Fruit fly (Drosophila melanogaster) whole organism, embryonic: ENCODE data around the gene CG8562.

Experiments used
- B-H1 ChIP-seq: fragments of 200-800 bp; sonication (Bioruptor generic); IDR thresholded peaks from 3 replicates; pipeline ENCODE4 v1.3.6; 2022; ENCODE audit warnings: missing biosample characterization, missing genetic modification characterization
- BEAF-32 ChIP-seq: fragments of 200-800 bp; sonication (Bioruptor generic); optimal IDR thresholded peaks from 3 replicates; lab custom pipeline; 2017; ENCODE audit warnings: missing biosample characterization, missing genetic modification characterization, mild to moderate bottlenecking, moderate library complexity, missing genetic modification reagents
- BtbVII ChIP-seq: fragments of 200-800 bp; sonication (Bioruptor generic); optimal IDR thresholded peaks from 3 replicates; lab custom pipeline; 2017; ENCODE audit warnings: missing biosample characterization, mild to moderate bottlenecking, missing genetic modification characterization
- CG10321 ChIP-seq: fragments of 200-800 bp; sonication (Bioruptor generic); IDR thresholded peaks from 2 replicates; pipeline ENCODE4 v1.3.6; 2022; ENCODE audit warnings: missing biosample characterization, missing genetic modification characterization
- CG10959 ChIP-seq: fragments of 200-800 bp; sonication (Bioruptor generic); IDR thresholded peaks from 2 replicates; pipeline ENCODE4 v1.3.6; 2022; ENCODE audit warnings: missing biosample characterization, missing genetic modification characterization
- CG11093 ChIP-seq: fragments of 200-800 bp; sonication (Bioruptor generic); IDR thresholded peaks from 3 replicates; pipeline ENCODE4 v1.3.6; 2022; ENCODE audit warnings: missing biosample characterization, missing genetic modification characterization
- CG12219 ChIP-seq: fragments of 200-800 bp; sonication (Bioruptor generic); optimal IDR thresholded peaks from 3 replicates; lab custom pipeline; 2018; ENCODE audit warnings: missing biosample characterization, mild to moderate bottlenecking, missing genetic modification characterization
- CG12659 ChIP-seq: fragments of 200-800 bp; sonication (Bioruptor generic); optimal IDR thresholded peaks from 3 replicates; lab custom pipeline; 2017; ENCODE audit warnings: mild to moderate bottlenecking, missing biosample characterization, missing genetic modification reagents, missing genetic modification characterization
- CG14965 ChIP-seq: fragments of 200-800 bp; sonication (Bioruptor generic); optimal IDR thresholded peaks from 2 replicates; lab custom pipeline; 2016; ENCODE audit warnings: missing biosample characterization, missing genetic modification characterization, borderline replicate concordance
- CG17186 ChIP-seq: fragments of 200-800 bp; sonication (Bioruptor generic); optimal IDR thresholded peaks from 3 replicates; lab custom pipeline; 2017; ENCODE audit warnings: missing biosample characterization, missing genetic modification reagents, missing genetic modification characterization
- CG17568 ChIP-seq: fragments of 200-800 bp; sonication (Bioruptor generic); optimal IDR thresholded peaks from 2 replicates; lab custom pipeline; 2018; ENCODE audit warnings: missing biosample characterization, mild to moderate bottlenecking, missing genetic modification characterization, moderate library complexity
- CG18011 ChIP-seq: fragments of 200-800 bp; sonication (Bioruptor generic); optimal IDR thresholded peaks from 2 replicates; lab custom pipeline; 2017; ENCODE audit warnings: missing biosample characterization, missing genetic modification characterization, mild to moderate bottlenecking, moderate library complexity, missing genotype
- CG2199 ChIP-seq: fragments of 200-800 bp; sonication (Bioruptor generic); IDR thresholded peaks from 3 replicates; pipeline ENCODE4 v1.3.6; 2022; ENCODE audit warnings: missing biosample characterization, missing genetic modification characterization
- CG34376 ChIP-seq: fragments of 200-800 bp; sonication (Bioruptor generic); optimal IDR thresholded peaks from 2 replicates; lab custom pipeline; 2018; ENCODE audit warnings: missing biosample characterization, mild to moderate bottlenecking, missing genetic modification characterization
- Dbx ChIP-seq: fragments of 200-800 bp; sonication (Bioruptor generic); IDR thresholded peaks from 3 replicates; pipeline ENCODE4 v1.3.6; 2022; ENCODE audit warnings: missing biosample characterization, missing genetic modification characterization
- Dp ChIP-seq: fragments of 200-800 bp; sonication (Bioruptor generic); optimal IDR thresholded peaks from 2 replicates; lab custom pipeline; 2018; ENCODE audit warnings: missing biosample characterization, mild to moderate bottlenecking, missing genetic modification characterization, moderate library complexity
- Gsc ChIP-seq: fragments of 200-800 bp; sonication (Bioruptor generic); IDR thresholded peaks from 2 replicates; pipeline ENCODE4 v1.3.6; 2022; ENCODE audit warnings: missing biosample characterization, missing genetic modification characterization
- Hand ChIP-seq: fragments of 200-800 bp; sonication (Bioruptor generic); optimal IDR thresholded peaks from 2 replicates; lab custom pipeline; 2017; ENCODE audit warnings: mild to moderate bottlenecking, missing biosample characterization, missing genetic modification reagents, missing genetic modification characterization
- Hr51 ChIP-seq, 2 experiments: fragments of 200-800 bp; sonication (Bioruptor generic); optimal IDR thresholded peaks; 2 replicates in 1 of 2; 3 replicates in 1 of 2; lab custom pipeline; 2016 to 2018; ENCODE audit warnings: missing biosample characterization in 2 of 2, missing genetic modification characterization in 2 of 2, mild to moderate bottlenecking in 1 of 2, moderate library complexity in 1 of 2
- Jarid2 ChIP-seq: fragments of 200-800 bp; sonication (Bioruptor generic); optimal IDR thresholded peaks from 3 replicates; lab custom pipeline; 2017; ENCODE audit warnings: mild to moderate bottlenecking, missing biosample characterization, missing genetic modification reagents, missing genetic modification characterization
- PHDP ChIP-seq: fragments of 200-800 bp; sonication (Bioruptor generic); optimal IDR thresholded peaks from 3 replicates; lab custom pipeline; 2018; ENCODE audit warnings: missing biosample characterization, mild to moderate bottlenecking, missing genetic modification characterization, moderate library complexity
- Pdp1 ChIP-seq, 2 experiments: fragments of 200-800 bp; sonication (Bioruptor generic); optimal IDR thresholded peaks; 3 replicates each; lab custom pipeline; 2016; ENCODE audit warnings: missing biosample characterization in 2 of 2, missing genetic modification characterization in 2 of 2, mild to moderate bottlenecking in 1 of 2, moderate library complexity in 1 of 2
- Sox100B ChIP-seq: fragments of 200-800 bp; sonication (Bioruptor generic); optimal IDR thresholded peaks from 3 replicates; lab custom pipeline; 2018; ENCODE audit warnings: missing biosample characterization, mild to moderate bottlenecking, missing genetic modification characterization
- Sry-β ChIP-seq: fragments of 200-800 bp; sonication (Bioruptor generic); optimal IDR thresholded peaks from 2 replicates; lab custom pipeline; 2018; ENCODE audit warnings: missing biosample characterization, mild to moderate bottlenecking, missing genetic modification characterization, moderate library complexity
- ac ChIP-seq: fragments of 200-800 bp; sonication (Bioruptor generic); optimal IDR thresholded peaks from 3 replicates; lab custom pipeline; 2017; ENCODE audit warnings: missing biosample characterization, mild to moderate bottlenecking, missing genetic modification characterization
- cad ChIP-seq: fragments of >200 bp; optimal IDR thresholded peaks from 2 replicates; lab custom pipeline; 2017; ENCODE audit warnings: missing biosample characterization, missing genetic modification characterization
- chm ChIP-seq: fragments of 200-800 bp; sonication (Bioruptor generic); IDR thresholded peaks from 2 replicates; pipeline ENCODE4 v1.3.6; 2022; ENCODE audit warnings: missing biosample characterization, missing genetic modification characterization
- exex ChIP-seq: fragments of 200-800 bp; sonication (Bioruptor generic); optimal IDR thresholded peaks from 4 replicates; lab custom pipeline; 2018; ENCODE audit warnings: missing biosample characterization, mild to moderate bottlenecking, missing genetic modification characterization, moderate library complexity
- fd102C ChIP-seq: fragments of 200-800 bp; sonication (Bioruptor generic); optimal IDR thresholded peaks from 2 replicates; lab custom pipeline; 2018; ENCODE audit warnings: missing biosample characterization, mild to moderate bottlenecking, missing genetic modification characterization, moderate library complexity
- hb ChIP-seq: fragments of 200-800 bp; sonication (Bioruptor generic); IDR thresholded peaks from 3 replicates; pipeline ENCODE4 v1.3.6; 2022; ENCODE audit warnings: missing biosample characterization, missing genetic modification characterization; ENCODE audit not compliant: partially characterized antibody
- insv ChIP-seq, 2 experiments: fragments of 200-800 bp; sonication (Bioruptor generic); optimal IDR thresholded peaks; 3 replicates each; lab custom pipeline; 2016 to 2018; ENCODE audit warnings: missing biosample characterization in 2 of 2, missing genetic modification characterization in 2 of 2
- mirr ChIP-seq: fragments of 200-800 bp; sonication (Bioruptor generic); optimal IDR thresholded peaks from 3 replicates; lab custom pipeline; 2018; ENCODE audit warnings: missing biosample characterization, mild to moderate bottlenecking, missing genetic modification characterization
- nerfin-2 ChIP-seq: fragments of 200-800 bp; sonication (Bioruptor generic); IDR thresholded peaks from 2 replicates; pipeline ENCODE4 v1.3.6; 2022; ENCODE audit warnings: missing biosample characterization, missing genetic modification characterization; ENCODE audit not compliant: partially characterized antibody
- phol ChIP-seq: fragments of 200-800 bp; sonication (Bioruptor generic); optimal IDR thresholded peaks from 3 replicates; lab custom pipeline; 2018; ENCODE audit warnings: missing biosample characterization, mild to moderate bottlenecking, missing genetic modification characterization, moderate library complexity
- row ChIP-seq: fragments of 200-800 bp; sonication (Bioruptor generic); IDR thresholded peaks from 3 replicates; pipeline ENCODE4 v1.3.6; 2022; ENCODE audit warnings: missing biosample characterization, missing genetic modification characterization
- sd ChIP-seq: fragments of 200-800 bp; sonication (Bioruptor generic); optimal IDR thresholded peaks from 3 replicates; lab custom pipeline; 2018; ENCODE audit warnings: missing biosample characterization, mild to moderate bottlenecking, missing genetic modification characterization, moderate library complexity
- sug ChIP-seq: fragments of 200-800 bp; optimal IDR thresholded peaks from 2 replicates; lab custom pipeline; 2019; ENCODE audit warnings: missing biosample characterization, mild to moderate bottlenecking, missing genetic modification characterization, moderate library complexity
- toy ChIP-seq: fragments of 200-800 bp; sonication (Bioruptor generic); IDR thresholded peaks from 2 replicates; pipeline ENCODE4 v1.3.6; 2022; ENCODE audit warnings: missing biosample characterization, missing genetic modification characterization
- vnd ChIP-seq: fragments of 200-800 bp; sonication (Bioruptor generic); IDR thresholded peaks from 3 replicates; pipeline ENCODE4 v1.3.6; 2022; ENCODE audit warnings: missing biosample characterization, missing genetic modification characterization; ENCODE audit not compliant: partially characterized antibody
- z ChIP-seq: fragments of 200-800 bp; sonication (Bioruptor generic); IDR thresholded peaks from 3 replicates; pipeline ENCODE4 v1.3.6; 2022; ENCODE audit warnings: missing biosample characterization, missing genetic modification characterization
- zf30C ChIP-seq: fragments of 200-800 bp; sonication (Bioruptor generic); optimal IDR thresholded peaks from 3 replicates; lab custom pipeline; 2018; ENCODE audit warnings: missing biosample characterization, mild to moderate bottlenecking, missing genetic modification characterization

Gene CG8562

dm6 chr3L:7371290-7371689 lies 26.8 kb upstream of the CG8562 start:
- TF ChIP-seq toy (GFP tag; lab: Robert Waterston, UW) (no peak), insv (GFP tag; optimal IDR thresholded peaks at IDR 0.05; lab: Kevin White, UChicago) (peak in 1 of 2 experiments; percentile 7), row (GFP tag; lab: Robert Waterston, UW) (peak; percentile 42; the same call in 2 of the 3 replicates), ac (GFP tag; lab: Kevin White, UChicago) (peak; percentile 28), zf30C (GFP tag; lab: Kevin White, UChicago) (no peak), Gsc (GFP tag; lab: Robert Waterston, UW) (no peak), CG2199 (GFP tag; lab: Robert Waterston, UW) (0 out of 3 replicates have a peak, but pooled peaks have one; percentile 22), Sry-β (GFP tag; lab: Kevin White, UChicago) (peak; percentile 86), chm (GFP tag; lab: Robert Waterston, UW) (0 out of 2 replicates have a peak, but pooled peaks have one; percentile 26), hb (GFP tag; lab: Robert Waterston, UW) (peak; percentile 29; the same call in 1 of the 3 replicates), CG14965 (GFP tag; lab: Kevin White, UChicago) (no peak), cad (GFP tag; lab: Kevin White, UChicago) (peak; percentile 80), sd (tag; lab: Kevin White, UChicago) (no peak), BEAF-32 (GFP tag; lab: Kevin White, UChicago) (peak; percentile 30), CG10321 (GFP tag; lab: Robert Waterston, UW) (0 out of 2 replicates have a peak, but pooled peaks have one; percentile 10), phol (tag; lab: Kevin White, UChicago) (peak; percentile 37), CG10959 (GFP tag; lab: Robert Waterston, UW) (no peak)
- TF ChIP-seq, all 482 proteins: peak for 11

DNA sequence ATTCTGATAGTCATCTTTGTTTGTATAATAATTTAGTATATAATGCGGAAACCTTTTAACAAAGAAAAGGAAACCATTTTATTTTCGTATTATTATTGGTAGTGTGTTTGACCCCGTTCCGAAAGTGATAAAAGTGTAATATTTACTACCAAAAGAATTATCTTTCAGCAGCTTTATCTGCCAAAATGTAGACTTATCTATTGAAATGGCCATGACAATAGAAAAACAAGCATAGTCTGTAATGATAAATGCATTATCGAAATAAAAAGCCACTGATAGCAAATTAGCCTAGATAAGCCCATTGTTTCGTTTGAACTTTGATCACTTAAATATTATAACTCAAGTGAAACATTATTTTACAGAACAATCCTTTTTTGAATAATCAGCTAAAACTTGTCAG lies 21.9 kb upstream of the CG8562 start:
- peak; percentile 60 for TF ChIP-seq exex (tag; lab: Kevin White, UChicago)
- no peak for TF ChIP-seq CG34376 (GFP tag; lab: Kevin White, UChicago)
- peak; percentile 67 for TF ChIP-seq mirr (GFP tag; lab: Kevin White, UChicago)

DNA sequence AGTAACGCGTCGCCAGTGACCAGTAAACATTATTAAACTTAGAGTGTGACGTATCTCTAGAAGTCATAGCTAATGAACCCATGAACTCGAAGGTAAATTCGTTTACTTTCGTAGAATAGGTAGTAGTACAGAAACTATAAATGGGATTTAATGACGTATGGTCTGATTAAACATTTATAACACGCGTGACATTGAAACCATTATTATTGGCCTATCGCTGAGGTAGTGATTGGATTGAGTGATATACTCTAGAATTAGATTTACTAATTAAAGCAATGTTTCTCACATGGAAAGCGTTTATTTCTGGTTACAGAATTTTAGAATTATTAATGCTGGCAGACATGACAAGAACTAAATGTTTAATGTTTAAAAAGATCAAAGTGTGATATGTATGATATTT lies 21.3 kb upstream of the CG8562 start:
- TF ChIP-seq CG17568 (GFP tag; lab: Kevin White, UChicago) (no peak), sug (tag; lab: Kevin White, UChicago) (peak; percentile 29), mirr (GFP tag; lab: Kevin White, UChicago) (peak; percentile 71), vnd (no peak), CG34376 (GFP tag; lab: Kevin White, UChicago) (peak; percentile 36), BtbVII (GFP tag; lab: Kevin White, UChicago) (peak; percentile 44), CG12659 (GFP tag; lab: Kevin White, UChicago) (no peak), exex (tag; lab: Kevin White, UChicago) (peak; percentile 83)

DNA sequence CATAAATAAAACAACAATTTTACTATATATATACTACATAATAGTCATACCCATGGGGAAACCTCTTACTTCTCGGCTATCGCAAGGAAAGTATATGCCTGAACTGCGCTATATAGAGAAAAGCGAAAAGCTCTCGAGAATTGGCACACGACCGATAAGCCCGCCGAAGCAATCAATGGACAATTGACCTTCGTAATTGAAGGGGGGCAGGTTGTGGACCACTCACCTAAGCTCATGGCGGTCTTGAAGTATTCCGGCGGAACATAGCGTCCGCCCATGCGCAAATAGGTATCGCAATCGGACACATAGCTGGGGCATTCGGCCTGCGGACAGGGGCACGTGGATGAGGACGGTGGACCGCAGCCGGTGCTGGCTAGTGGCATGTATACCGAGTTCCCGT lies 17.7 kb upstream of the CG8562 start:
- TF ChIP-seq Hand (GFP tag; lab: Kevin White, UChicago) (no peak), z (no peak), B-H1 (GFP tag; lab: Robert Waterston, UW) (no peak), Hr51 (GFP tag; optimal IDR thresholded peaks at IDR 0.05; lab: Kevin White, UChicago) (no peak), sug (tag; lab: Kevin White, UChicago) (peak; percentile 30), PHDP (tag; lab: Kevin White, UChicago) (no peak), CG18011 (no peak), Pdp1 (GFP tag; optimal IDR thresholded peaks at IDR 0.05; lab: Kevin White, UChicago) (no peak), fd102C (GFP tag; lab: Kevin White, UChicago) (no peak), nerfin-2 (GFP tag; lab: Robert Waterston, UW) (no peak), CG12219 (GFP tag; lab: Kevin White, UChicago) (no peak), exex (tag; lab: Kevin White, UChicago) (peak; percentile 4), Jarid2 (GFP tag; lab: Kevin White, UChicago) (no peak), Dp (GFP tag; lab: Kevin White, UChicago) (no peak), CG11093 (GFP tag; lab: Robert Waterston, UW) (no peak), Sox100B (no peak), Dbx (GFP tag; lab: Robert Waterston, UW) (0 out of 3 replicates have a peak, but pooled peaks have one; percentile 16), CG17186 (no peak)
